Fruit fly (Drosophila melanogaster): Measurements from ENCODE around the gene CG13084.

The CG13084 gene

dm6 chr2L:19508361-19508918, 23.7 kb downstream of the CG13084 start, which contains the start of gene cyst (continued):
- no peak for TF ChIP-seq Abd-B (GFP tag; optimal IDR thresholded peaks at IDR 0.05)
- peak; percentile 13 for TF ChIP-seq CG32264 (GFP tag; optimal IDR thresholded peaks at IDR 0.05)
- TF ChIP-seq Dif (GFP tag; optimal IDR thresholded peaks at IDR 0.05; ENCODE audit: partially characterized antibody) = no peak
- no peak for TF ChIP-seq Jra (GFP tag; optimal IDR thresholded peaks at IDR 0.05)
- TF ChIP-seq CG9705 (GFP tag; optimal IDR thresholded peaks at IDR 0.05) = peak; percentile 30
- peak; percentile 19 for TF ChIP-seq Myc (optimal IDR thresholded peaks at IDR 0.05)
- peak; percentile 73 for TF ChIP-seq h (GFP tag; optimal IDR thresholded peaks at IDR 0.05)
- no peak for TF ChIP-seq sage (GFP tag; optimal IDR thresholded peaks at IDR 0.05)
- TF ChIP-seq br (GFP tag; optimal IDR thresholded peaks at IDR 0.05) = peak; percentile 42
- TF ChIP-seq woc (GFP tag; optimal IDR thresholded peaks at IDR 0.05) = no peak

dm6 chr2L:19512184-19512583, 27.5 kb downstream of the CG13084 start:
- TF ChIP-seq Dif (GFP tag; optimal IDR thresholded peaks at IDR 0.05; ENCODE audit: partially characterized antibody) = no peak
- no peak for TF ChIP-seq Mio (GFP tag; optimal IDR thresholded peaks at IDR 0.05)
- TF ChIP-seq pan (optimal IDR thresholded peaks at IDR 0.05) = no peak
- TF ChIP-seq HLH106 (tag; optimal IDR thresholded peaks at IDR 0.05) = no peak
- no peak for TF ChIP-seq Hr78 (GFP tag; optimal IDR thresholded peaks at IDR 0.05)
- no peak for TF ChIP-seq jim (GFP tag; optimal IDR thresholded peaks at IDR 0.05)
- TF ChIP-seq Dfd (GFP tag; optimal IDR thresholded peaks at IDR 0.05) = no peak
- no peak for TF ChIP-seq Hr83 (GFP tag; optimal IDR thresholded peaks at IDR 0.05; ENCODE audit: poor library complexity, severe bottlenecking)
- no peak for TF ChIP-seq Jra (GFP tag; optimal IDR thresholded peaks at IDR 0.05)
- no peak for TF ChIP-seq dsf (GFP tag; optimal IDR thresholded peaks at IDR 0.05; ENCODE audit: borderline replicate concordance)
- TF ChIP-seq dl (GFP tag; optimal IDR thresholded peaks at IDR 0.05; ENCODE audit: insufficient read depth in 1 of 2, partially characterized antibody in 2 of 2) = no peak
- TF ChIP-seq CG32264 (GFP tag; optimal IDR thresholded peaks at IDR 0.05) = no peak
- TF ChIP-seq psq (GFP tag; optimal IDR thresholded peaks at IDR 0.05) = no peak
- no peak for TF ChIP-seq sv (GFP tag; optimal IDR thresholded peaks at IDR 0.05)

- TF ChIP-seq Rel (GFP tag; optimal IDR thresholded peaks at IDR 0.05) = no peak
- no peak for TF ChIP-seq Rel (tag; optimal IDR thresholded peaks at IDR 0.05)
- no peak for TF ChIP-seq dsf (GFP tag; optimal IDR thresholded peaks at IDR 0.05; ENCODE audit: borderline replicate concordance)
- no peak for TF ChIP-seq lola (GFP tag; optimal IDR thresholded peaks at IDR 0.05)
- peak; percentile 34 for TF ChIP-seq psq (GFP tag; optimal IDR thresholded peaks at IDR 0.05)
Measured at dm6 chr2L:19516062-19516461, 31.3 kb downstream of the CG13084 start.

dm6 chr2L:19517154-19517814, 32.6 kb downstream of the CG13084 start, which contains the start of gene Hasp:
Hasp (minus strand) TSS chr2L:19517204.
- TF ChIP-seq HLH106 (tag; optimal IDR thresholded peaks at IDR 0.05) (peak; percentile 17), rgr (GFP tag; optimal IDR thresholded peaks at IDR 0.05) (no peak)

- TF ChIP-seq jim (GFP tag; optimal IDR thresholded peaks at IDR 0.05) (no peak), OdsH (GFP tag; optimal IDR thresholded peaks at IDR 0.05) (no peak), woc (GFP tag; optimal IDR thresholded peaks at IDR 0.05) (no peak), usp (GFP tag; optimal IDR thresholded peaks at IDR 0.05) (no peak), h (GFP tag; optimal IDR thresholded peaks at IDR 0.05) (no peak), sv (GFP tag; optimal IDR thresholded peaks at IDR 0.05) (no peak), tai (GFP tag; optimal IDR thresholded peaks at IDR 0.05) (no peak), ey (GFP tag; optimal IDR thresholded peaks at IDR 0.05) (no peak), Sp1 (GFP tag; optimal IDR thresholded peaks at IDR 0.05) (no peak), GATAd (GFP tag; optimal IDR thresholded peaks at IDR 0.05) (no peak), CG32264 (GFP tag; optimal IDR thresholded peaks at IDR 0.05) (no peak), Dif (GFP tag; optimal IDR thresholded peaks at IDR 0.05; ENCODE audit: partially characterized antibody) (no peak), rgr (GFP tag; optimal IDR thresholded peaks at IDR 0.05) (no peak), Dfd (GFP tag; optimal IDR thresholded peaks at IDR 0.05) (no peak), fru (GFP tag; optimal IDR thresholded peaks at IDR 0.05) (no peak), CrebA (GFP tag; optimal IDR thresholded peaks at IDR 0.05; ENCODE audit: borderline replicate concordance) (no peak), dmrt93B (GFP tag; optimal IDR thresholded peaks at IDR 0.05) (no peak), pan (optimal IDR thresholded peaks at IDR 0.05) (no peak), N (GFP tag; optimal IDR thresholded peaks at IDR 0.05) (no peak)
Measured at dm6 chr2L:19518636-19519086, 33.9 kb downstream of the CG13084 start, which contains the start of gene CG10132. CG10132 (plus strand) TSS chr2L:19518824.
